Fruit fly (Drosophila melanogaster) whole organism, embryonic: Measurements from ENCODE around the gene CG13407.

ENCODE experiments used
- CG11085 ChIP-seq: fragments of 200-800 bp; sonication (Bioruptor generic); IDR thresholded peaks from 2 replicates; pipeline ENCODE4 v1.3.6; 2022; ENCODE audit warnings: missing biosample characterization, missing genetic modification characterization
- CG1233 ChIP-seq: fragments of 200-800 bp; sonication (Bioruptor generic); optimal IDR thresholded peaks from 4 replicates; lab custom pipeline; 2018; ENCODE audit warnings: missing biosample characterization, mild to moderate bottlenecking, missing genetic modification characterization
- CG15073 ChIP-seq: fragments of 200-800 bp; sonication (Bioruptor generic); optimal IDR thresholded peaks from 2 replicates; lab custom pipeline; 2016; ENCODE audit warnings: missing biosample characterization, missing genetic modification characterization
- CG15514 ChIP-seq: fragments of 200-800 bp; sonication (Bioruptor generic); optimal IDR thresholded peaks from 3 replicates; lab custom pipeline; 2017; ENCODE audit warnings: missing biosample characterization, missing genetic modification characterization, mild to moderate bottlenecking, moderate library complexity, missing genetic modification reagents
- CG1647 ChIP-seq: fragments of 200-800 bp; sonication (Bioruptor generic); optimal IDR thresholded peaks from 3 replicates; lab custom pipeline; 2016; ENCODE audit warnings: missing biosample characterization, missing genetic modification characterization
- CG16813 ChIP-seq: fragments of 200-800 bp; sonication (Bioruptor generic); IDR thresholded peaks from 3 replicates; pipeline ENCODE4 v1.3.6; 2022; ENCODE audit warnings: missing biosample characterization, missing genetic modification characterization; ENCODE audit not compliant: partially characterized antibody
- CG17912 ChIP-seq: fragments of 200-800 bp; sonication (Bioruptor generic); optimal IDR thresholded peaks from 2 replicates; lab custom pipeline; 2018; ENCODE audit warnings: missing biosample characterization, mild to moderate bottlenecking, missing genetic modification characterization
- CG18619 ChIP-seq: fragments of 200-800 bp; sonication (Bioruptor generic); optimal IDR thresholded peaks from 3 replicates; lab custom pipeline; 2017; ENCODE audit warnings: missing biosample characterization, mild to moderate bottlenecking, missing genetic modification characterization
- CG2889 ChIP-seq: fragments of 200-800 bp; sonication (Bioruptor generic); IDR thresholded peaks from 3 replicates; pipeline ENCODE4 v1.3.6; 2022; ENCODE audit warnings: missing biosample characterization, missing genetic modification characterization
- CG3065 ChIP-seq: fragments of 200-800 bp; sonication (Bioruptor generic); optimal IDR thresholded peaks from 2 replicates; lab custom pipeline; 2016; ENCODE audit warnings: missing biosample characterization, missing genetic modification characterization
- CG31224 ChIP-seq: fragments of 200-800 bp; sonication (Bioruptor generic); IDR thresholded peaks from 2 replicates; pipeline ENCODE4 v1.3.6; 2022; ENCODE audit warnings: missing biosample characterization, missing genetic modification characterization
- CG31388 ChIP-seq: fragments of 200-800 bp; sonication (Bioruptor generic); optimal IDR thresholded peaks from 2 replicates; lab custom pipeline; 2016; ENCODE audit warnings: missing biosample characterization, missing genetic modification characterization
- CG31441 ChIP-seq: fragments of 200-800 bp; sonication (Bioruptor generic); IDR thresholded peaks from 2 replicates; pipeline ENCODE4 v1.3.6; 2022; ENCODE audit warnings: missing biosample characterization, missing genetic modification characterization
- CG3163 ChIP-seq: fragments of 200-800 bp; sonication (Bioruptor generic); optimal IDR thresholded peaks from 3 replicates; lab custom pipeline; 2016; ENCODE audit warnings: missing biosample characterization, missing genetic modification characterization
- CG5245 ChIP-seq: fragments of 200-800 bp; sonication (Bioruptor generic); optimal IDR thresholded peaks from 3 replicates; lab custom pipeline; 2016; ENCODE audit warnings: missing biosample characterization, missing genetic modification characterization
- CG6254 ChIP-seq: fragments of 200-800 bp; sonication (Bioruptor generic); optimal IDR thresholded peaks from 3 replicates; lab custom pipeline; 2017; ENCODE audit warnings: mild to moderate bottlenecking, missing biosample characterization, missing genetic modification reagents, missing genetic modification characterization
- CG6689 ChIP-seq: fragments of 200-800 bp; sonication (Bioruptor generic); IDR thresholded peaks from 2 replicates; pipeline ENCODE4 v1.3.6; 2022; ENCODE audit warnings: missing biosample characterization, missing genetic modification characterization
- CG7963 ChIP-seq: fragments of 200-800 bp; sonication (Bioruptor generic); IDR thresholded peaks from 3 replicates; pipeline ENCODE4 v1.3.6; 2022; ENCODE audit warnings: missing biosample characterization, missing genetic modification characterization; ENCODE audit not compliant: partially characterized antibody
- Chrac-16 ChIP-seq: fragments of 200-800 bp; sonication (Bioruptor generic); optimal IDR thresholded peaks from 3 replicates; lab custom pipeline; 2016; ENCODE audit warnings: missing biosample characterization, missing genetic modification characterization
- Dp ChIP-seq: fragments of 200-800 bp; sonication (Bioruptor generic); optimal IDR thresholded peaks from 2 replicates; lab custom pipeline; 2018; ENCODE audit warnings: missing biosample characterization, mild to moderate bottlenecking, missing genetic modification characterization, moderate library complexity
- Dref ChIP-seq: fragments of 200-800 bp; sonication (Bioruptor generic); IDR thresholded peaks from 2 replicates; pipeline ENCODE4 v1.3.6; 2022; ENCODE audit warnings: missing biosample characterization, missing genetic modification characterization
- E2f1 ChIP-seq: fragments of 200-800 bp; sonication (Bioruptor generic); IDR thresholded peaks from 2 replicates; pipeline ENCODE4 v1.3.6; 2022; ENCODE audit warnings: missing biosample characterization, missing genetic modification characterization
- ERR ChIP-seq: fragments of 200-800 bp; sonication (Bioruptor generic); optimal IDR thresholded peaks from 2 replicates; lab custom pipeline; 2016; ENCODE audit warnings: missing biosample characterization, missing genetic modification characterization
- Gsc ChIP-seq: fragments of 200-800 bp; sonication (Bioruptor generic); IDR thresholded peaks from 2 replicates; pipeline ENCODE4 v1.3.6; 2022; ENCODE audit warnings: missing biosample characterization, missing genetic modification characterization
- HHEX ChIP-seq: fragments of 200-800 bp; sonication (Bioruptor generic); optimal IDR thresholded peaks from 3 replicates; lab custom pipeline; 2017; ENCODE audit warnings: missing biosample characterization, mild to moderate bottlenecking, missing genetic modification characterization, missing genetic modification reagents
- Hmr ChIP-seq: fragments of 200-800 bp; sonication (Bioruptor generic); optimal IDR thresholded peaks from 3 replicates; lab custom pipeline; 2017; ENCODE audit warnings: mild to moderate bottlenecking, missing biosample characterization, missing genetic modification reagents, missing genetic modification characterization
- Mes4 ChIP-seq: fragments of 200-800 bp; sonication (Bioruptor generic); optimal IDR thresholded peaks from 2 replicates; lab custom pipeline; 2016; ENCODE audit warnings: missing biosample characterization, missing genetic modification characterization
- Mrtf ChIP-seq: fragments of 200-800 bp; sonication (Bioruptor generic); IDR thresholded peaks from 3 replicates; pipeline ENCODE4 v1.3.6; 2022; ENCODE audit warnings: missing biosample characterization, missing genetic modification characterization
- Side ChIP-seq: fragments of 200-800 bp; sonication (Bioruptor generic); optimal IDR thresholded peaks from 2 replicates; lab custom pipeline; 2016; ENCODE audit warnings: missing biosample characterization, missing genetic modification characterization
- aop ChIP-seq: fragments of 200-800 bp; sonication (Bioruptor generic); IDR thresholded peaks from 2 replicates; pipeline ENCODE4 v1.3.6; 2022; ENCODE audit warnings: missing biosample characterization, missing genetic modification characterization
- ato ChIP-seq: fragments of 200-800 bp; sonication (Bioruptor generic); IDR thresholded peaks from 2 replicates; pipeline ENCODE4 v1.3.6; 2022; ENCODE audit warnings: missing biosample characterization, missing genetic modification characterization; ENCODE audit not compliant: partially characterized antibody
- bigmax ChIP-seq: fragments of 200-800 bp; sonication (Bioruptor generic); optimal IDR thresholded peaks from 2 replicates; lab custom pipeline; 2018; ENCODE audit warnings: missing biosample characterization, mild to moderate bottlenecking, missing genetic modification characterization
- croc ChIP-seq: fragments of 200-800 bp; sonication (Bioruptor generic); conservative IDR thresholded peaks from 3 replicates; pipeline ENCODE4 v1.3.6; 2022; ENCODE audit warnings: missing biosample characterization, missing genetic modification characterization
- esg ChIP-seq: fragments of 200-800 bp; sonication (Bioruptor generic); conservative IDR thresholded peaks from 2 replicates; pipeline ENCODE4 v1.3.6; 2022; ENCODE audit warnings: missing biosample characterization, missing genetic modification characterization
- exex ChIP-seq: fragments of 200-800 bp; sonication (Bioruptor generic); optimal IDR thresholded peaks from 4 replicates; lab custom pipeline; 2018; ENCODE audit warnings: missing biosample characterization, mild to moderate bottlenecking, missing genetic modification characterization, moderate library complexity
- hth ChIP-seq: fragments of >200 bp; optimal IDR thresholded peaks from 2 replicates; lab custom pipeline; 2017; ENCODE audit warnings: inconsistent platforms
- jing ChIP-seq: fragments of 200-800 bp; sonication (Bioruptor generic); optimal IDR thresholded peaks from 2 replicates; lab custom pipeline; 2018; ENCODE audit warnings: missing biosample characterization, mild to moderate bottlenecking, missing genetic modification characterization
- kay ChIP-seq: fragments of 200-800 bp; sonication (Bioruptor generic); optimal IDR thresholded peaks from 2 replicates; lab custom pipeline; 2016; ENCODE audit warnings: missing biosample characterization, missing genetic modification characterization
- knrl ChIP-seq: fragments of 200-800 bp; sonication (Bioruptor generic); IDR thresholded peaks from 3 replicates; pipeline ENCODE4 v1.3.6; 2022; ENCODE audit warnings: missing biosample characterization, missing genetic modification characterization; ENCODE audit not compliant: partially characterized antibody
- lilli ChIP-seq: fragments of 200-800 bp; sonication (Bioruptor generic); optimal IDR thresholded peaks from 3 replicates; lab custom pipeline; 2016; ENCODE audit warnings: missing biosample characterization, missing genetic modification characterization
- pzg ChIP-seq: fragments of 200-800 bp; sonication (Bioruptor generic); optimal IDR thresholded peaks from 3 replicates; lab custom pipeline; 2018; ENCODE audit warnings: missing biosample characterization, mild to moderate bottlenecking, missing genetic modification characterization, moderate library complexity
- sc ChIP-seq, 3 experiments: fragments of >200 bp in 2 of 3; fragments of 200-800 bp in 1 of 3; sonication (Bioruptor generic) in 1 of 3; optimal IDR thresholded peaks; 2 replicates in 2 of 3; 3 replicates in 1 of 3; lab custom pipeline; 2017; ENCODE audit warnings: mild to moderate bottlenecking in 1 of 3, missing biosample characterization in 1 of 3, missing genetic modification characterization in 1 of 3, missing genetic modification reagents in 1 of 3
- slou ChIP-seq: fragments of 200-800 bp; sonication (Bioruptor generic); optimal IDR thresholded peaks from 3 replicates; lab custom pipeline; 2016; ENCODE audit warnings: missing biosample characterization, missing genetic modification characterization
- sob ChIP-seq: fragments of 200-800 bp; sonication (Bioruptor generic); IDR thresholded peaks from 2 replicates; pipeline ENCODE4 v1.3.6; 2022; ENCODE audit warnings: missing biosample characterization, missing genetic modification characterization
- toy ChIP-seq: fragments of 200-800 bp; sonication (Bioruptor generic); IDR thresholded peaks from 2 replicates; pipeline ENCODE4 v1.3.6; 2022; ENCODE audit warnings: missing biosample characterization, missing genetic modification characterization
- usp ChIP-seq: fragments of >200 bp; optimal IDR thresholded peaks from 2 replicates; lab custom pipeline; 2017; ENCODE audit warnings: missing biosample characterization, missing genetic modification characterization
- wek ChIP-seq: fragments of 200-800 bp; sonication (Bioruptor generic); optimal IDR thresholded peaks from 3 replicates; lab custom pipeline; 2018; ENCODE audit warnings: missing biosample characterization, mild to moderate bottlenecking, missing genetic modification characterization, moderate library complexity
- zen2 ChIP-seq: fragments of 200-800 bp; sonication (Bioruptor generic); IDR thresholded peaks from 3 replicates; pipeline ENCODE4 v1.3.6; 2022; ENCODE audit warnings: missing biosample characterization, missing genetic modification characterization; ENCODE audit not compliant: partially characterized antibody

Gene CG13407

dm6 chr3R:22145425-22146411 is 42.5 kb downstream of the CG13407 start (continued):
- TF ChIP-seq CG3163 (GFP tag; lab: Kevin White, UChicago) (peak; percentile 15), bigmax (no peak), knrl (GFP tag; lab: Robert Waterston, UW) (no peak), sob (GFP tag; lab: Robert Waterston, UW) (peak; percentile 68; the same call in 1 of the 2 replicates), pzg (GFP tag; lab: Kevin White, UChicago) (no peak), E2f1 (GFP tag; lab: Robert Waterston, UW) (peak; percentile 84), CG15514 (GFP tag; lab: Kevin White, UChicago) (no peak), CG18619 (GFP tag; lab: Kevin White, UChicago) (peak; percentile 30), CG7963 (GFP tag; lab: Robert Waterston, UW) (no peak), ERR (GFP tag; lab: Kevin White, UChicago) (no peak), sc (optimal IDR thresholded peaks at IDR 0.05; lab: Kevin White, UChicago) (no peak), sc (GFP tag; optimal IDR thresholded peaks at IDR 0.05; lab: Kevin White, UChicago) (peak; percentile 80), usp (no peak), Hmr (GFP tag; lab: Kevin White, UChicago) (no peak), CG31224 (GFP tag; lab: Robert Waterston, UW) (no peak), CG1233 (GFP tag; lab: Kevin White, UChicago) (peak; percentile 57), lilli (GFP tag; lab: Kevin White, UChicago) (peak; percentile 57), Chrac-16 (GFP tag; lab: Kevin White, UChicago) (peak; percentile 59), CG31388 (no peak), zen2 (GFP tag; lab: Robert Waterston, UW) (no peak), CG11085 (GFP tag; lab: Robert Waterston, UW) (peak; percentile 41; the same call in 1 of the 2 replicates), Dref (GFP tag; lab: Robert Waterston, UW) (no peak), croc (GFP tag; lab: Robert Waterston, UW) (peak; percentile 82), CG1647 (peak; percentile 41), CG31441 (GFP tag; lab: Robert Waterston, UW) (peak; percentile 91), CG3065 (GFP tag; lab: Kevin White, UChicago) (peak; percentile 36), CG16813 (GFP tag; lab: Robert Waterston, UW) (no peak), esg (GFP tag; lab: Robert Waterston, UW) (peak; percentile 83), wek (GFP tag; lab: Kevin White, UChicago) (no peak), Mrtf (peak; percentile 60; the same call in 1 of the 3 replicates), Mes4 (GFP tag; lab: Kevin White, UChicago) (peak; percentile 75), CG6689 (GFP tag; lab: Robert Waterston, UW) (peak; percentile 85), Dp (GFP tag; lab: Kevin White, UChicago) (no peak), CG6254 (peak; percentile 78), CG5245 (GFP tag; lab: Kevin White, UChicago) (peak; percentile 86), Side (GFP tag; lab: Kevin White, UChicago) (peak; percentile 56), aop (GFP tag; lab: Robert Waterston, UW) (no peak), toy (no peak), CG17912 (GFP tag; lab: Kevin White, UChicago) (no peak), exex (peak; percentile 15), Gsc (GFP tag; lab: Robert Waterston, UW) (peak; percentile 67), hth (no peak), kay (GFP tag; lab: Kevin White, UChicago) (peak; percentile 78), HHEX (GFP tag; lab: Kevin White, UChicago) (peak; percentile 67), CG2889 (GFP tag; lab: Robert Waterston, UW) (0 out of 3 replicates have a peak, but pooled peaks have one; percentile 30), CG15073 (GFP tag; lab: Kevin White, UChicago) (peak; percentile 44), slou (GFP tag; lab: Kevin White, UChicago) (no peak), ato (GFP tag; lab: Robert Waterston, UW) (no peak), jing (GFP tag; lab: Kevin White, UChicago) (peak; percentile 66)
